Fruit fly (Drosophila melanogaster) whole organism, adult: ENCODE results near the gene Ank2.
A peak's percentile ranks its signal among the peaks of the same experiment; 100 is the strongest.

Experiments
- CG11617 ChIP-seq: fragments of 200-800 bp; sonication (Bioruptor generic); optimal IDR thresholded peaks from 2 replicates; lab custom pipeline; 2017; ENCODE audit warnings: mild to moderate bottlenecking, missing biosample characterization, missing genetic modification reagents, missing genetic modification characterization
- CG12768 ChIP-seq: fragments of 200-800 bp; sonication (Bioruptor generic); optimal IDR thresholded peaks from 2 replicates; lab custom pipeline; 2017; ENCODE audit warnings: missing biosample characterization, missing genetic modification characterization, mild to moderate bottlenecking, moderate library complexity, missing genetic modification reagents
- CG14711 ChIP-seq: fragments of 200-800 bp; sonication (Bioruptor generic); optimal IDR thresholded peaks from 2 replicates; lab custom pipeline; 2018; ENCODE audit warnings: missing biosample characterization, mild to moderate bottlenecking, missing genetic modification characterization, moderate library complexity
- CG1620 ChIP-seq: fragments of 200-800 bp; sonication (Bioruptor generic); optimal IDR thresholded peaks from 2 replicates; lab custom pipeline; 2016; ENCODE audit warnings: missing biosample characterization, missing genetic modification characterization
- CG5204 ChIP-seq: fragments of 200-800 bp; sonication (Bioruptor generic); optimal IDR thresholded peaks from 2 replicates; lab custom pipeline; 2016; ENCODE audit warnings: missing biosample characterization, missing genetic modification characterization
- CG7045 ChIP-seq: fragments of 200-800 bp; sonication (Bioruptor generic); optimal IDR thresholded peaks from 2 replicates; lab custom pipeline; 2017; ENCODE audit warnings: missing biosample characterization, mild to moderate bottlenecking, missing genetic modification characterization
- CG7101 ChIP-seq: fragments of 200-800 bp; sonication (Bioruptor generic); optimal IDR thresholded peaks from 2 replicates; lab custom pipeline; 2018; ENCODE audit warnings: missing biosample characterization, mild to moderate bottlenecking, missing genetic modification characterization, moderate library complexity
- Clk ChIP-seq: fragments of 200-800 bp; sonication (Bioruptor generic); optimal IDR thresholded peaks from 2 replicates; lab custom pipeline; 2017; ENCODE audit warnings: missing biosample characterization, missing genetic modification characterization
- Crg-1 ChIP-seq: fragments of 200-800 bp; sonication (Bioruptor generic); optimal IDR thresholded peaks from 2 replicates; lab custom pipeline; 2016; ENCODE audit warnings: missing biosample characterization, missing genetic modification characterization
- Hr96 ChIP-seq: fragments of 200-800 bp; sonication (Bioruptor generic); optimal IDR thresholded peaks from 2 replicates; lab custom pipeline; 2016; ENCODE audit warnings: missing biosample characterization, missing genetic modification characterization
- Mnt ChIP-seq: fragments of 200-800 bp; sonication (Bioruptor generic); optimal IDR thresholded peaks from 2 replicates; lab custom pipeline; 2016; ENCODE audit warnings: missing biosample characterization, mild to moderate bottlenecking, missing genetic modification characterization
- bab1 ChIP-seq: fragments of 200-800 bp; sonication (Bioruptor generic); optimal IDR thresholded peaks from 3 replicates; lab custom pipeline; 2019; ENCODE audit warnings: missing biosample characterization, mild to moderate bottlenecking, missing genetic modification characterization, moderate library complexity
- cic ChIP-seq: fragments of 200-800 bp; sonication (Bioruptor generic); optimal IDR thresholded peaks from 2 replicates; lab custom pipeline; 2017; ENCODE audit warnings: missing biosample characterization, mild to moderate bottlenecking, missing genetic modification characterization, moderate library complexity
- cnc ChIP-seq, 2 experiments: fragments of >200 bp; optimal IDR thresholded peaks; 2 replicates each; lab custom pipeline; 2017
- kay ChIP-seq: fragments of 200-800 bp; sonication (Bioruptor generic); peaks from one replicate; lab custom pipeline; 2016; ENCODE audit warnings: missing biosample characterization, missing genetic modification characterization, borderline replicate concordance
- ovo ChIP-seq: fragments of 200-800 bp; sonication (Bioruptor generic); optimal IDR thresholded peaks from 2 replicates; lab custom pipeline; 2016; ENCODE audit warnings: missing biosample characterization, missing genetic modification characterization
- pad ChIP-seq: fragments of 200-800 bp; sonication (Bioruptor generic); optimal IDR thresholded peaks from 3 replicates; lab custom pipeline; 2017; ENCODE audit warnings: missing biosample characterization, missing genetic modification characterization, mild to moderate bottlenecking, moderate library complexity, missing genetic modification reagents
- tj ChIP-seq: fragments of 200-800 bp; sonication (Bioruptor generic); optimal IDR thresholded peaks from 3 replicates; lab custom pipeline; 2017; ENCODE audit warnings: missing biosample characterization, mild to moderate bottlenecking, missing genetic modification characterization, moderate library complexity
- toe ChIP-seq: fragments of 200-800 bp; sonication (Bioruptor generic); optimal IDR thresholded peaks from 2 replicates; lab custom pipeline; 2016; ENCODE audit warnings: missing biosample characterization, missing genetic modification characterization

The Ank2 gene

DNA sequence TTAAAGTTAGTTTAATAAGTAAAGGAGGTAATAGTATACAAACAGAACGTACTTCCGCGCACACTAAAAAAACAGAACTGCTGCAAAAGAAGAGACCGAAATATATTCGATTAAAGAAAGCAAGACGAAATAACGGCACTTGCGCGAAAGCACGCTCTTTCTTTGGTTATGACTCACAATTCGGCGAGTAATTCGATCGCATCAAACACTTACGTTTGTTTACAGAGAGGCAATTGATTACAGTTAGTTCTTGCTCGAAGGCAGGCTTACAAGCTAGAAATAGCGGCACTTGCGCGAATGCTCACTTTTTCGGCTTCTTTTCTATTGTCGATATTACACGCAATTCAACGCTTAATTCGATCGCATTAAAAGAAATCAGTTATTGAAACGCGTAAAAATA lies 67.9 kb downstream of the Ank2 start, which contains the start of gene CG32373:
Gene CG32373, plus strand, starts transcription at position 301 of the 400 bp plus-strand sequence.
- TF ChIP-seq Hr96: no peak
- TF ChIP-seq ovo (GFP tag; lab: Kevin White, UChicago): peak; percentile 77
- peak; percentile 44 for TF ChIP-seq pad

DNA sequence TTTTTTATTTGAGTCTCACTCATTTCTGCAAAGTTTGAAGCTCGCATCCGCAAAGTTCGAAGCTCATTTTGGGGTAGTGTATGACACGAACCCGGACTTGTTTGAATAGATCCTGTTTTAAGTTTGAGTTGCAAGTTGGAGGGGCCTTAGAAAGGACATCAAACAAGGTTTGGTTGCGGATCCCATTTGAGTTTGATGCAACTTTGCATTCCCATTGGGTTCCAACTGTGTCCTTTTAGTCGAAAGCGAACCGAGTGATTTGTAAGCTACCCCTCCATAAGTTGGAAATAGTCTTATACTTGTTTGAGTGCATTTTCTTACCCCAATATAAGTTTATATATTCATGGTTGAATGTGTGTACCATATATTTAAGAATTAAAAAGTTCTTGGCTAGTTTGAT lies 74.6 kb downstream of the Ank2 start:
- TF ChIP-seq kay (no peak), pad (peak; percentile 54)

DNA sequence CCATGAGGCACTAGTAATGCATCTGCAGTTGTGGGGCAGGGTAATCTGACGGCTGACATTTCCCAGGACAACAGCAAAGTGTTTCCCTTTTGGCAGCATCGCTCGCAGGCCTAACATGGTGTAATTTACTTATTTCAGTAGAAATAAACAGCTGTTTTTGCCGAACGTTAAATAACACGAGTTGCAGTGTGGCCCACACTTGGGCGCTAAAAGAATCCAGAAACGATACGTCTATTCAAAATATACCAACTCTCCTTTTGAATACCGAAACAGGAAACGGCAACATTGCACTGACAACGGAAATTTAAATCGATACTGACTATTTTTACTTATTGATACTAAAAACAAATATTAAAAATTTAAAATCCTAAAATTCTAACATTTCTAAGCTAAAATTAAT lies 76.7 kb downstream of the Ank2 start, which contains the start of gene CG7506:
Gene CG7506, minus strand, starts transcription at position 182 of the 400 bp plus-strand sequence.
- TF ChIP-seq kay (no peak), CG1620 (GFP tag; lab: Kevin White, UChicago) (no peak), toe (GFP tag; lab: Kevin White, UChicago) (no peak), CG12768 (GFP tag; lab: Kevin White, UChicago) (no peak), cic (GFP tag; lab: Kevin White, UChicago) (no peak), pad (peak; percentile 20), Crg-1 (GFP tag; lab: Kevin White, UChicago) (no peak), Mnt (peak; percentile 32), bab1 (GFP tag; lab: Kevin White, UChicago) (peak; percentile 51), CG11617 (GFP tag; lab: Kevin White, UChicago) (peak; percentile 2), tj (GFP tag; lab: Kevin White, UChicago) (no peak), Hr96 (no peak), cnc (optimal IDR thresholded peaks at IDR 0.05; lab: Kevin White, UChicago) (no peak), CG5204 (GFP tag; lab: Kevin White, UChicago) (no peak), ovo (GFP tag; lab: Kevin White, UChicago) (no peak), CG7101 (tag; lab: Kevin White, UChicago) (peak; percentile 6)

DNA sequence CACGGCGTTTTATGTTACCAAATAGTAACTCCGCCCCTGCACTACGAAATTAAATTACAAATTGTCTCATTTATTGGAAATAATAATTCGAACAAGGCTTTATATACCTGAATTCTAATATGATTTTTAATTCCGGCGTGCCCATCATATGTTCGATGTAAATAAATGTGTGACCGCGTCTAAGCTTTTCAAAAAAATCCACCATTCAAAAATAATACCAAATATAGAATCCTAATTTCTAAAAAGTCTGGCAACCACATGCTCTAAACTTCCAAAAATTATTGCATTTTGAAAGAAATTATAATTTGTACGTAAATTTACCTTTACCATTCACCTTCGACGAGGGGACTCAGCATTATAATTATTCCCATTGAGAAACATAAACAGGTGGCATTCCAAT lies 77.9 kb downstream of the Ank2 start, which contains the start of gene Urm1:
Gene Urm1, minus strand, starts transcription at position 150 of the 400 bp plus-strand sequence.
- TF ChIP-seq pad (no peak), kay (peak; percentile 22)

DNA sequence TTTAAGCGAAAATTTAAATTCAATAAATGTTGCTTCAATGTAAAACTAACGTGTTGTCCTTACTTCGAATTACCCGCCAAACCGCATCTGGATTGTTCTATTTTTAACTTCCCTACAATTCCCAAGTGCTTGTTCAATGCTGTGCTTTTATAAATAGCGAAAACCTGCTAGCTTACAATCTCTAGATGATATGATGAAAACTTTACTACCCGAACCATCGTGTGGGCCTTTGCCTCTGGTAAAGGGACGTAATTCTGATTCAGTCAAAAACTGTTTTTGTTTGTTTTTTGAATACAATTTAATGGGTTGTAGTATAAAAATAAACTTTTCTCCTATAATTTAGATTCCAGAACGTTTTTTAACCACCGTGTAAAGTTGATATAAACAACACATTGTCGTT lies 78.7 kb downstream of the Ank2 start:
- TF ChIP-seq Crg-1 (GFP tag; lab: Kevin White, UChicago) (no peak), CG12768 (GFP tag; lab: Kevin White, UChicago) (no peak), bab1 (GFP tag; lab: Kevin White, UChicago) (peak; percentile 26), CG14711 (no peak), cic (GFP tag; lab: Kevin White, UChicago) (no peak)

DNA sequence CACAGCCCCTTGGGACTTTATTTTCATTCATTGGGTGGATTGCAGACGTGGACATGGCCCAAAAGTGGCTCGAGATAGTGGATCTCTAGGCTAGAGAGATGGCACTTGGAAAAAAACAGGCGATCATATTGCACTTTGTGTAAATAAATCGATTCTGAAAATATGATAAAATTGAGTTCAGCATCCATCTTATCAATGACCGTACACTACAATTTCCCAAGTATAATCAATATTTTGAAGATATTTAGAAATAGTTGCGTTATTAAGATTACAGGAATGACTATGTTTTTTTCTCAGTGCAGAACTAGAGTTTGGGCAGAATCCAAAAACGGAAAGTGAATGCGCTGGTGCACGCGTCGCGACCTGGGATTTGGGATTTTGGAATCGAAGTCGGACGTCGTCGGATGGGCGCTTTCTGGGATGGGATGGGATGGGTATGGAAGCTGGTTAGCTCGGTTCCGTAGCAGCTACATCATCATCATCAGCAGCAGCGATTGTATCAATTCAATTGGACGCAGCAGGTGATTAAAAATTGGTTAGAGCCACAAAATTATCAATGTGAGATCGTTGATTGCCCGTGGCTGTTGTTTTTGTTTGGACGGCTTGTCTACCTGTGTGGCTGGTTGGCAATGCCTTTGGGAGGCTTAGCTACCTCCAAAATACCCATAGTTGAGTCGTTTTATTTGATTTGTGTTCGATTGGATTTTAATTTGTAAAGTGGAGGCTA lies 83.3 kb downstream of the Ank2 start:
- TF ChIP-seq CG7045 (GFP tag; lab: Kevin White, UChicago) (no peak), CG14711 (no peak), CG12768 (GFP tag; lab: Kevin White, UChicago) (no peak), Mnt (no peak), pad (no peak), CG5204 (GFP tag; lab: Kevin White, UChicago) (no peak), kay (no peak), CG1620 (GFP tag; lab: Kevin White, UChicago) (no peak), toe (GFP tag; lab: Kevin White, UChicago) (no peak), Crg-1 (GFP tag; lab: Kevin White, UChicago) (no peak), bab1 (GFP tag; lab: Kevin White, UChicago) (no peak), tj (GFP tag; lab: Kevin White, UChicago) (no peak), Clk (GFP tag; lab: Kevin White, UChicago) (no peak), cnc (optimal IDR thresholded peaks at IDR 0.05; lab: Kevin White, UChicago) (no peak)

DNA sequence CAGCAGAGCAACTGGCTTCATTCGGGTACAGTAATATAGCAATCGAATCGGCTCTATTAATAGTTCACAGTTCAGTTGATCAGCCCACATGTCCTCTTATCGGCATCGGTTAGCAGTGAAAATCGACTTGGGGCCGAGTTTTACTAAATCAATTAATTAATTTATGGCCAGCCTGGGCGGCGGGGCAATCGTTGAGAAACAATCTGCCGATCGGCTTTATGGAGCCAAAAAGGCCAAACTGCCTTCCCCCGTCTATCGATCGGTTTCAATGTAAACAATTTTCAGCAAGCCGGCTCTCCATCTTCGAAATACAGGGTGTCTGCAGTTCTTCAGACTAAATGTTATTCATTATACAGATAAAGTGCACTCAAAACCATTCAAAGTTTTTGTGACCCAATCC lies 84.6 kb downstream of the Ank2 start:
- TF ChIP-seq CG7101 (tag; lab: Kevin White, UChicago) (no peak), kay (peak; percentile 24), ovo (GFP tag; lab: Kevin White, UChicago) (no peak)

DNA sequence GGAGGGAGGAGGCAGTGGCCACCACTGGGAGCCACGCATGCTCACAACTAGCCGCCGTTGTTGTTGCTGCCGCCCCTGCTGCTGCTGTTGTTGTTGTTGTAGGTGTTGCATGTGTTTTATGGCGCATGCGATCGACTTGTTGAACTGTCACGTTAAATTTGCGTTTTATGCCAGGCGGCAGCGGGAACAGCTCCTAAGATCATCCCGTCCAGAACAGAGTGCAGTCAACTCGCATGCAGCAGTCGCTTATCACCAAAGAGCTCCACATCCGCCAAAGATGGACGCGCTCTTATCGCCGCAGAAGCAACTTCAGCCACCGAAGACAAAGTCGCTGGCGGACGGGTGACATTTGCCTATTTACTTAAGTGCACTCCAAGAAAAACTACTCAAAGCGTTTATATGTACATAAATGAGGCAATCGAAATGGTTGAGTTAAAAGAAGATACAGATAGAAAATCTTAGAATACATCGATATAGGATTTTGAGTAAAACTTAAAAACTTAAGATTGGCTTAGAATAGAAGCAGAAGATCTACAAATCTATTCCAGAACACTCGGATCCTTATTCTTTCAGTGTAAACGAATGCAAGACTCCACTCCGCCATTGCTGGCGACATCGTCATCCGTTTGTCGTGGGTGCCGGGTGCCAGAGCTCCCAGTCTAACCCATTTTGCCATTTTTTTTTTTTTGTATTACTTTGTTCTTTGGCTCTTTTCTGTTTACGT lies 85.5 kb downstream of the Ank2 start:
- no peak for TF ChIP-seq bab1 (GFP tag; lab: Kevin White, UChicago)
- no peak for TF ChIP-seq CG11617 (GFP tag; lab: Kevin White, UChicago)
- TF ChIP-seq toe (GFP tag; lab: Kevin White, UChicago): no peak
- no peak for TF ChIP-seq cnc (optimal IDR thresholded peaks at IDR 0.05; lab: Kevin White, UChicago)
- no peak for TF ChIP-seq CG5204 (GFP tag; lab: Kevin White, UChicago)
- TF ChIP-seq CG7045 (GFP tag; lab: Kevin White, UChicago): no peak
- no peak for TF ChIP-seq CG14711
- no peak for TF ChIP-seq Hr96
- no peak for TF ChIP-seq CG7101 (tag; lab: Kevin White, UChicago)
- no peak for TF ChIP-seq Mnt
- no peak for TF ChIP-seq cic (GFP tag; lab: Kevin White, UChicago)
- TF ChIP-seq kay: no peak
- TF ChIP-seq Crg-1 (GFP tag; lab: Kevin White, UChicago): no peak
- no peak for TF ChIP-seq pad
- TF ChIP-seq CG1620 (GFP tag; lab: Kevin White, UChicago): no peak
- no peak for TF ChIP-seq Clk (GFP tag; lab: Kevin White, UChicago)
